Worm (Caenorhabditis elegans): ENCODE results near the gene cki-2.

DNA sequence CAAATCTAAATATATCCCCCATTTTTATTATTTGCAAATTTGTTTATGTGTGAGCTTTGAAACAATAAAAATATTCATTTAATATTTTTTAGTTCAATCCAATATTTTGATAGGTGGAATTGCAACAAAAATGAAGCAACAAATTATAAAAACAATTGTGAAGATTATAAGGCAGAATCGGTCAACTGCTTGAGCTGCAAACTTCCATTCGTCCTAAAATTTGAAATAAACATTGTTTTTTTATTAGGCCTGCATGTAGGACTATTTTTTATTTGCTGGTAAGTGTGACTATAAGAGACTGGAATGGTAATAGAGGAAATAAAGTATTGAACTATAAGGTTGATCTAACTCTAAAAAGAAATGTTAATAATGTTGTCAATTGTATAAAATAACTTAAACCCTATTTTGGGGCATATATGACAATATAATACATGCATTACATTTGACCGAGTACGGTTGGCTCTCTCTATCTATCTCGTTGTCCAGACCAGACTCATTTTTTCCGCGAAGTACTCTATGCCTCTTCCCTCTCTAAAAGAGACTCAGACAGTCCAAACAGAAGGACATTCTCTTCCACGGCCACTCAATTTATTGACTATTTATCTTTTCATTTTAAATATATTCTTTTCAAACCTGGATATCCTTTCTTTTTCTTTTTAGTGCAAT is 29.4 kb downstream of the cki-2 start, which contains the start of gene T09A5.4:
- TF ChIP-seq unc-62 (GFP tag; optimal IDR thresholded peaks at IDR 0.05) = no peak
- TF ChIP-seq nhr-76 (tag; optimal IDR thresholded peaks at IDR 0.05) = no peak
- TF ChIP-seq lin-13 (tag; optimal IDR thresholded peaks at IDR 0.05) = no peak

All from whole organism, mixed stage, embryonic.